Worm (Caenorhabditis elegans) whole organism, L1 larva: ENCODE results near the gene cyl-1.
A peak's percentile ranks its signal among the peaks of the same experiment; 100 is the strongest.

Experiments
- C04F5.9 ChIP-seq: sonication (generic microtip); optimal IDR thresholded peaks from 2 replicates; lab custom pipeline; 2016; ENCODE audit warnings: missing genetic modification characterization, missing compliant biosample characterization
- C34B4.2 ChIP-seq: sonication (generic microtip); optimal IDR thresholded peaks from 2 replicates; lab custom pipeline; 2017; ENCODE audit warnings: mild to moderate bottlenecking, missing genetic modification characterization, missing compliant biosample characterization
- Y116A8C.19 ChIP-seq: sonication (generic microtip); optimal IDR thresholded peaks from 2 replicates; lab custom pipeline; 2016; ENCODE audit warnings: missing compliant biosample characterization, missing genetic modification characterization, borderline replicate concordance
- alr-1 ChIP-seq: fragments of 200-800 bp; sonication (Bioruptor generic); optimal IDR thresholded peaks from 2 replicates; lab custom pipeline; 2018; ENCODE audit warnings: borderline replicate concordance, mild to moderate bottlenecking, missing genetic modification characterization, missing compliant biosample characterization
- aly-2 ChIP-seq: fragments of 150-350 bp; optimal IDR thresholded peaks from 2 replicates; lab custom pipeline; 2014; ENCODE audit warnings: missing biosample characterization, missing genetic modification characterization
- ama-1 ChIP-seq: fragments of 150-350 bp; optimal IDR thresholded peaks from 2 replicates; lab custom pipeline; 2014
- ceh-63 ChIP-seq: fragments of 200-800 bp; sonication (Bioruptor generic); optimal IDR thresholded peaks from 2 replicates; lab custom pipeline; 2018; ENCODE audit warnings: mild to moderate bottlenecking, missing genetic modification characterization, missing compliant biosample characterization
- ceh-8 ChIP-seq: fragments of 200-800 bp; sonication (Bioruptor generic); optimal IDR thresholded peaks from 2 replicates; lab custom pipeline; 2018; ENCODE audit warnings: mild to moderate bottlenecking, missing genetic modification characterization, moderate library complexity, missing compliant biosample characterization
- ceh-88 ChIP-seq: fragments of 200-800 bp; sonication (Bioruptor generic); IDR thresholded peaks from 2 replicates; pipeline ENCODE4 v1.3.6; 2022; ENCODE audit warnings: missing genetic modification characterization, missing compliant biosample characterization
- ceh-90 ChIP-seq: sonication (generic microtip); optimal IDR thresholded peaks from 2 replicates; lab custom pipeline; 2016; ENCODE audit warnings: missing genetic modification characterization, missing compliant biosample characterization
- ces-1 ChIP-seq: fragments of 150-350 bp; optimal IDR thresholded peaks from 2 replicates; lab custom pipeline; 2014; ENCODE audit warnings: missing biosample characterization, missing genetic modification reagents, missing genetic modification characterization
- dpl-1 ChIP-seq, 3 experiments: fragments of 150-350 bp in 2 of 3; sonication (generic microtip) in 1 of 3; optimal IDR thresholded peaks; 2 replicates each; lab custom pipeline; 2014 to 2017; ENCODE audit warnings: missing biosample characterization in 3 of 3, missing genetic modification characterization in 3 of 3, missing genetic modification reagents in 3 of 3
- dsc-1 ChIP-seq: sonication (generic microtip); optimal IDR thresholded peaks from 2 replicates; lab custom pipeline; 2016; ENCODE audit warnings: mild to moderate bottlenecking, missing genetic modification characterization, missing compliant biosample characterization
- efl-1 ChIP-seq, 4 experiments: fragments of 150-350 bp; optimal IDR thresholded peaks in 3 of 4; peaks in 1 of 4; 1 replicate in 1 of 4; 2 replicates in 3 of 4; lab custom pipeline; 2014; ENCODE audit warnings: missing biosample characterization in 2 of 4, missing genetic modification characterization in 2 of 4, missing genetic modification reagents in 2 of 4
- efl-3 ChIP-seq: fragments of 200-800 bp; sonication (Bioruptor generic); optimal IDR thresholded peaks from 2 replicates; lab custom pipeline; 2018; ENCODE audit warnings: mild to moderate bottlenecking, missing genetic modification characterization, missing compliant biosample characterization
- egl-13 ChIP-seq: sonication (generic microtip); optimal IDR thresholded peaks from 2 replicates; lab custom pipeline; 2016; ENCODE audit warnings: missing genotype, missing genetic modification reagents, missing genetic modification characterization, missing compliant biosample characterization
- elt-2 ChIP-seq: sonication (generic microtip); optimal IDR thresholded peaks from 2 replicates; lab custom pipeline; 2016; ENCODE audit warnings: missing genetic modification characterization, mild to moderate bottlenecking, inconsistent platforms, missing compliant biosample characterization, missing genetic modification reagents
- elt-3 ChIP-seq, 6 experiments: fragments of 150-350 bp in 1 of 6; sonication (generic microtip); optimal IDR thresholded peaks; 2 replicates each; lab custom pipeline; 2017 to 2018; ENCODE audit warnings: missing biosample characterization in 6 of 6, missing genetic modification characterization in 6 of 6, inconsistent platforms in 1 of 6
- fkh-10 ChIP-seq: sonication (generic microtip); optimal IDR thresholded peaks from 2 replicates; lab custom pipeline; 2017; ENCODE audit warnings: missing biosample characterization, missing genetic modification reagents, missing genetic modification characterization
- fkh-8 ChIP-seq: sonication (generic microtip); optimal IDR thresholded peaks from 2 replicates; lab custom pipeline; 2016; ENCODE audit warnings: mild to moderate bottlenecking, missing genetic modification characterization, missing compliant biosample characterization
- grh-1 ChIP-seq: fragments of 200-800 bp; sonication (Bioruptor generic); IDR thresholded peaks from 2 replicates; pipeline ENCODE4 v1.3.6; 2022; ENCODE audit warnings: missing genetic modification reagents, missing genetic modification characterization, missing compliant biosample characterization
- hlh-4 ChIP-seq: sonication (generic microtip); optimal IDR thresholded peaks from 2 replicates; lab custom pipeline; 2016; ENCODE audit warnings: mild to moderate bottlenecking, missing genetic modification characterization, missing compliant biosample characterization
- irx-1 ChIP-seq: sonication (generic microtip); optimal IDR thresholded peaks from 2 replicates; lab custom pipeline; 2016; ENCODE audit warnings: missing genetic modification characterization, missing compliant biosample characterization
- isw-1 ChIP-seq: fragments of 200-800 bp; sonication (Bioruptor generic); IDR thresholded peaks from 2 replicates; pipeline ENCODE4 v1.3.6; 2022; ENCODE audit warnings: missing genetic modification characterization, missing compliant biosample characterization
- lin-15B ChIP-seq: fragments of 150-350 bp; sonication (generic microtip); optimal IDR thresholded peaks from 3 replicates; lab custom pipeline; 2014; ENCODE audit warnings: missing biosample characterization, missing genetic modification characterization
- lin-35 ChIP-seq, 2 experiments: fragments of 150-350 bp; optimal IDR thresholded peaks; 2 replicates each; lab custom pipeline; 2014; ENCODE audit warnings: missing biosample characterization in 2 of 2, missing genetic modification characterization in 2 of 2, missing genetic modification reagents in 2 of 2
- lin-39 ChIP-seq: fragments of 150-350 bp; optimal IDR thresholded peaks from 2 replicates; lab custom pipeline; 2014; ENCODE audit warnings: missing biosample characterization, missing genetic modification reagents, missing genetic modification characterization
- mdl-1 ChIP-seq, 2 experiments: fragments of 150-350 bp; optimal IDR thresholded peaks; 2 replicates each; lab custom pipeline; 2014 to 2017; ENCODE audit warnings: missing biosample characterization in 2 of 2, missing genetic modification characterization in 2 of 2, inconsistent platforms in 1 of 2
- nhr-19 ChIP-seq: fragments of 200-800 bp; sonication (Bioruptor generic); conservative IDR thresholded peaks from 2 replicates; pipeline ENCODE4 v1.3.6; 2022; ENCODE audit warnings: missing genetic modification characterization, missing compliant biosample characterization
- nhr-28 ChIP-seq: fragments of 150-350 bp; optimal IDR thresholded peaks from 2 replicates; lab custom pipeline; 2014; ENCODE audit warnings: missing biosample characterization, missing genetic modification characterization
- nhr-85 ChIP-seq: sonication (generic microtip); peaks from one replicate; lab custom pipeline; 2016; ENCODE audit warnings: missing genetic modification characterization, inconsistent platforms, missing compliant biosample characterization
- nhr-90 ChIP-seq: sonication (generic microtip); optimal IDR thresholded peaks from 2 replicates; lab custom pipeline; 2016; ENCODE audit warnings: mild to moderate bottlenecking, missing genetic modification characterization, missing compliant biosample characterization; ENCODE audit not compliant: poor library complexity
- pag-3 ChIP-seq: sonication (generic microtip); optimal IDR thresholded peaks from 2 replicates; lab custom pipeline; 2017; ENCODE audit warnings: missing genetic modification characterization, mild to moderate bottlenecking, missing compliant biosample characterization, antibody characterized with exemption, borderline replicate concordance; ENCODE audit not compliant: insufficient read depth
- pax-3 ChIP-seq: fragments of 200-800 bp; sonication (Bioruptor generic); optimal IDR thresholded peaks from 2 replicates; lab custom pipeline; 2018; ENCODE audit warnings: mild to moderate bottlenecking, missing genetic modification characterization, moderate library complexity, missing compliant biosample characterization
- pqm-1 ChIP-seq: sonication (generic microtip); optimal IDR thresholded peaks from 3 replicates; lab custom pipeline; 2017; ENCODE audit warnings: missing biosample characterization, missing genetic modification characterization
- snpc-4 ChIP-seq: fragments of 150-350 bp; optimal IDR thresholded peaks from 2 replicates; lab custom pipeline; 2014; ENCODE audit warnings: missing biosample characterization, missing genetic modification characterization
- sptf-1 ChIP-seq: fragments of 150-350 bp; optimal IDR thresholded peaks from 2 replicates; lab custom pipeline; 2014; ENCODE audit warnings: missing biosample characterization, missing genetic modification characterization
- swsn-7 ChIP-seq: sonication (generic microtip); optimal IDR thresholded peaks from 2 replicates; lab custom pipeline; 2016; ENCODE audit warnings: missing genetic modification characterization, missing compliant biosample characterization
- unc-130 ChIP-seq: fragments of 150-350 bp; optimal IDR thresholded peaks from 2 replicates; lab custom pipeline; 2017; ENCODE audit warnings: missing biosample characterization, missing genetic modification characterization, inconsistent platforms
- unc-86 ChIP-seq: sonication (generic microtip); optimal IDR thresholded peaks from 2 replicates; lab custom pipeline; 2016; ENCODE audit warnings: missing genetic modification characterization, missing compliant biosample characterization
- unc-98 ChIP-seq: fragments of 200-800 bp; sonication (Bioruptor generic); IDR thresholded peaks from 2 replicates; pipeline ENCODE4 v1.3.6; 2022; ENCODE audit warnings: missing genetic modification characterization, missing compliant biosample characterization
- xbp-1 ChIP-seq: sonication (generic microtip); optimal IDR thresholded peaks from 2 replicates; lab custom pipeline; 2016; ENCODE audit warnings: missing genetic modification characterization, missing compliant biosample characterization
- zag-1 ChIP-seq: fragments of 150-350 bp; optimal IDR thresholded peaks from 2 replicates; lab custom pipeline; 2014; ENCODE audit warnings: missing biosample characterization, missing genetic modification characterization
- ztf-11 ChIP-seq, 2 experiments: sonication (generic microtip); optimal IDR thresholded peaks; 2 replicates each; lab custom pipeline; 2016 to 2017; ENCODE audit warnings: missing genetic modification characterization in 2 of 2, missing biosample characterization in 1 of 2, missing compliant biosample characterization in 1 of 2

The cyl-1 gene

ce11 chrV:12001747-12002456 is 8.4 kb upstream of the cyl-1 start, which contains the start of gene gcy-33 (continued):
- TF ChIP-seq irx-1 (tag; lab: Kevin White, UChicago) (peak; percentile 60), Y116A8C.19 (tag; lab: Kevin White, UChicago) (no peak), ztf-11 (tag; optimal IDR thresholded peaks at IDR 0.05; lab: Kevin White, UChicago) (peak in 1 of 2 experiments; percentile 81), elt-3 (tag; optimal IDR thresholded peaks at IDR 0.05; lab: Kevin White, UChicago) (peak in 5 of 6 experiments; percentile 17 to 58 (median 43)), sptf-1 (tag; lab: Kevin White, UChicago) (no peak), snpc-4 (tag; lab: Kevin White, UChicago) (peak; percentile 81), unc-86 (peak; percentile 84), mdl-1 (tag; optimal IDR thresholded peaks at IDR 0.05; lab: Kevin White, UChicago) (peak in 1 of 2 experiments; percentile 79), alr-1 (no peak), isw-1 (no peak), dpl-1 (GFP tag; optimal IDR thresholded peaks at IDR 0.05; lab: Kevin White, UChicago) (peak; percentile 31 to 63 (median 60)), unc-130 (peak; percentile 48), pqm-1 (tag; lab: Kevin White, UChicago) (peak; percentile 71), C04F5.9 (peak; percentile 8), efl-3 (GFP tag; lab: Kevin White, UChicago) (no peak), lin-39 (tag; lab: Kevin White, UChicago) (no peak), C34B4.2 (no peak), ama-1 (lab: Kevin White, UChicago) (no peak), efl-1 (optimal IDR thresholded peaks at IDR 0.05; lab: Kevin White, UChicago) (peak; percentile 64 to 73), efl-1 (GFP tag; optimal IDR thresholded peaks at IDR 0.05 in 1 of 2; lab: Kevin White, UChicago) (peak; percentile 48 to 97), lin-15B (tag; lab: Kevin White, UChicago) (no peak), hlh-4 (no peak), lin-35 (GFP tag; optimal IDR thresholded peaks at IDR 0.05; lab: Kevin White, UChicago) (peak; percentile 71 to 82), nhr-90 (tag; lab: Kevin White, UChicago) (peak; percentile 91), nhr-28 (tag; lab: Kevin White, UChicago) (no peak), dsc-1 (tag; lab: Kevin White, UChicago) (peak; percentile 81), zag-1 (tag; lab: Kevin White, UChicago) (no peak), elt-2 (tag; lab: Kevin White, UChicago) (peak; percentile 98), xbp-1 (peak; percentile 83), fkh-8 (peak; percentile 69), ceh-8 (peak; percentile 75), aly-2 (tag; lab: Kevin White, UChicago) (peak; percentile 75), grh-1 (GFP tag; lab: Robert Waterston, UW) (0 out of 2 replicates have a peak, but pooled peaks have one; percentile 18)

- TF ChIP-seq egl-13 (tag; lab: Kevin White, UChicago) = peak; percentile 50
- TF ChIP-seq ceh-90 (tag; lab: Kevin White, UChicago) = no peak
Observed at ce11 chrV:11997403-11997802, 3.9 kb upstream of the cyl-1 start.

- no peak for TF ChIP-seq dpl-1 (GFP tag; optimal IDR thresholded peaks at IDR 0.05; lab: Kevin White, UChicago)
- TF ChIP-seq nhr-85 = no peak
- TF ChIP-seq nhr-90 (tag; lab: Kevin White, UChicago) = no peak
- TF ChIP-seq ceh-8 = no peak
- no peak for TF ChIP-seq pag-3 (tag; lab: Kevin White, UChicago)
- TF ChIP-seq pax-3 (tag; lab: Kevin White, UChicago) = no peak
- TF ChIP-seq fkh-10 (GFP tag; lab: Kevin White, UChicago) = no peak
- TF ChIP-seq ceh-63 (GFP tag; lab: Kevin White, UChicago) = no peak
- TF ChIP-seq swsn-7 (tag; lab: Kevin White, UChicago) = no peak
- TF ChIP-seq nhr-19 (GFP tag; lab: Robert Waterston, UW) = no peak
- TF ChIP-seq unc-98 (GFP tag; lab: Robert Waterston, UW) = no peak
- TF ChIP-seq unc-130 = no peak
- TF ChIP-seq ces-1 = no peak
- TF ChIP-seq alr-1 = no peak
- TF ChIP-seq hlh-4 = no peak
- no peak for TF ChIP-seq efl-3 (GFP tag; lab: Kevin White, UChicago)
- TF ChIP-seq elt-2 (tag; lab: Kevin White, UChicago) = no peak
- TF ChIP-seq ceh-88 (GFP tag; lab: Robert Waterston, UW) = no peak
Observed at ce11 chrV:11995862-11996261, 2.3 kb upstream of the cyl-1 start, which contains the start of gene C52E4.12. C52E4.12 (plus strand) TSS chrV:11996162.
